Worm (Caenorhabditis elegans) whole organism, late embryonic: ENCODE measurements around the gene F47B8.4.
A peak's percentile ranks its signal among the peaks of the same experiment; 100 is the strongest.

Source experiments
- C08G9.2 ChIP-seq: sonication (generic microtip); optimal IDR thresholded peaks from 2 replicates; lab custom pipeline; 2016; ENCODE audit warnings: mild to moderate bottlenecking, missing genetic modification characterization, moderate library complexity, missing compliant biosample characterization
- C38D4.7 ChIP-seq: fragments of 200-800 bp; sonication (Bioruptor generic); optimal IDR thresholded peaks from 2 replicates; lab custom pipeline; 2018; ENCODE audit warnings: mild to moderate bottlenecking, missing genetic modification characterization, moderate library complexity, missing compliant biosample characterization
- K02D7.2 ChIP-seq: sonication (generic microtip); optimal IDR thresholded peaks from 2 replicates; lab custom pipeline; 2017; ENCODE audit warnings: mild to moderate bottlenecking, missing genetic modification characterization, missing compliant biosample characterization
- T23F11.4 ChIP-seq: fragments of 200-800 bp; sonication (Bioruptor generic); optimal IDR thresholded peaks from 2 replicates; lab custom pipeline; 2018; ENCODE audit warnings: mild to moderate bottlenecking, missing genetic modification characterization, missing compliant biosample characterization
- ceh-2 ChIP-seq: sonication (generic microtip); optimal IDR thresholded peaks from 2 replicates; lab custom pipeline; 2016; ENCODE audit warnings: missing genotype, missing genetic modification characterization, missing compliant biosample characterization
- ceh-22 ChIP-seq: sonication (generic microtip); optimal IDR thresholded peaks from 2 replicates; lab custom pipeline; 2017; ENCODE audit warnings: missing biosample characterization, missing genetic modification characterization
- ceh-30 ChIP-seq: fragments of 150-350 bp; optimal IDR thresholded peaks from 2 replicates; lab custom pipeline; 2014; ENCODE audit warnings: missing biosample characterization, missing genetic modification characterization
- ceh-34 ChIP-seq: sonication (generic microtip); optimal IDR thresholded peaks from 2 replicates; lab custom pipeline; 2016; ENCODE audit warnings: mild to moderate bottlenecking, missing genetic modification characterization, missing compliant biosample characterization
- ceh-6 ChIP-seq: fragments of 200-800 bp; sonication (Bioruptor generic); optimal IDR thresholded peaks from 2 replicates; lab custom pipeline; 2018; ENCODE audit warnings: mild to moderate bottlenecking, missing genetic modification characterization, missing compliant biosample characterization
- dve-1 ChIP-seq: sonication (generic microtip); optimal IDR thresholded peaks from 2 replicates; lab custom pipeline; 2017; ENCODE audit warnings: antibody characterized with exemption, mild to moderate bottlenecking, missing genetic modification characterization, missing compliant biosample characterization
- elt-4 ChIP-seq: sonication (generic microtip); optimal IDR thresholded peaks from 2 replicates; lab custom pipeline; 2016; ENCODE audit warnings: missing genetic modification characterization, missing compliant biosample characterization
- eyg-1 ChIP-seq: sonication (generic microtip); optimal IDR thresholded peaks from 2 replicates; lab custom pipeline; 2016; ENCODE audit warnings: missing genotype, missing genetic modification characterization, missing compliant biosample characterization
- fax-1 ChIP-seq: sonication (generic microtip); optimal IDR thresholded peaks from 2 replicates; lab custom pipeline; 2016; ENCODE audit warnings: missing genotype, missing genetic modification characterization, missing compliant biosample characterization
- fkh-10 ChIP-seq: fragments of 150-350 bp; optimal IDR thresholded peaks from 2 replicates; lab custom pipeline; 2014; ENCODE audit warnings: missing biosample characterization, missing genetic modification reagents, missing genetic modification characterization
- gmeb-2 ChIP-seq: sonication (generic microtip); optimal IDR thresholded peaks from 2 replicates; lab custom pipeline; 2016; ENCODE audit warnings: missing genetic modification characterization, inconsistent platforms, missing compliant biosample characterization
- hlh-15 ChIP-seq: sonication (generic microtip); optimal IDR thresholded peaks from 2 replicates; lab custom pipeline; 2016; ENCODE audit warnings: missing genetic modification characterization, missing compliant biosample characterization
- hlh-6 ChIP-seq: sonication (generic microtip); optimal IDR thresholded peaks from 2 replicates; lab custom pipeline; 2016; ENCODE audit warnings: missing genotype, missing genetic modification characterization, missing compliant biosample characterization
- lin-11 ChIP-seq: fragments of 200-800 bp; sonication (Bioruptor generic); optimal IDR thresholded peaks from 2 replicates; lab custom pipeline; 2018; ENCODE audit warnings: mild to moderate bottlenecking, missing genetic modification characterization, missing compliant biosample characterization
- npax-4 ChIP-seq: sonication (generic microtip); optimal IDR thresholded peaks from 2 replicates; lab custom pipeline; 2016; ENCODE audit warnings: missing genetic modification characterization, missing compliant biosample characterization
- pag-3 ChIP-seq: sonication (generic microtip); optimal IDR thresholded peaks from 2 replicates; lab custom pipeline; 2016; ENCODE audit warnings: missing compliant biosample characterization, missing genetic modification characterization, borderline replicate concordance
- pha-2 ChIP-seq: sonication (generic microtip); optimal IDR thresholded peaks from 2 replicates; lab custom pipeline; 2017; ENCODE audit warnings: mild to moderate bottlenecking, missing genetic modification characterization, missing compliant biosample characterization
- pha-4 ChIP-seq: fragments of 150-350 bp; optimal IDR thresholded peaks from 2 replicates; lab custom pipeline; 2018; ENCODE audit warnings: missing biosample characterization, missing genetic modification reagents, missing genetic modification characterization
- ref-2 ChIP-seq: sonication (generic microtip); optimal IDR thresholded peaks from 2 replicates; lab custom pipeline; 2016; ENCODE audit warnings: missing genetic modification characterization, missing compliant biosample characterization
- rnt-1 ChIP-seq: sonication (generic microtip); optimal IDR thresholded peaks from 2 replicates; lab custom pipeline; 2016; ENCODE audit warnings: missing genetic modification characterization, missing compliant biosample characterization
- sox-2 ChIP-seq: fragments of 200-800 bp; sonication (Bioruptor generic); IDR thresholded peaks from 2 replicates; pipeline ENCODE4 v1.3.6; 2022; ENCODE audit warnings: missing genetic modification reagents, missing genetic modification characterization, missing compliant biosample characterization
- tbx-2 ChIP-seq: sonication (generic microtip); optimal IDR thresholded peaks from 2 replicates; lab custom pipeline; 2016; ENCODE audit warnings: missing genetic modification characterization, missing compliant biosample characterization
- unc-3 ChIP-seq, 2 experiments: fragments of 200-800 bp in 1 of 2; sonication (Bioruptor generic) in 1 of 2; sonication (generic microtip) in 1 of 2; conservative IDR thresholded peaks in 1 of 2; optimal IDR thresholded peaks in 1 of 2; 2 replicates each; pipeline versions ENCODE4 v1.3.6 to Lab custom; 2016 to 2022; ENCODE audit warnings: missing compliant biosample characterization in 2 of 2, missing genetic modification characterization in 2 of 2, missing genetic modification reagents in 1 of 2
- unc-55 ChIP-seq: sonication (generic microtip); optimal IDR thresholded peaks from 2 replicates; lab custom pipeline; 2017; ENCODE audit warnings: missing biosample characterization, missing genetic modification reagents, missing genetic modification characterization
- ztf-16 ChIP-seq: sonication (generic microtip); optimal IDR thresholded peaks from 2 replicates; lab custom pipeline; 2017; ENCODE audit warnings: missing genetic modification characterization, missing compliant biosample characterization

Gene F47B8.4

ce11 chrV:14324502-14325467 is at the start of gene F47B8.4, which contains the start of gene F47B8.18:
F47B8.4 (minus strand) TSS chrV:14324673.
F47B8.18 (minus strand) TSS chrV:14325464.
- TF ChIP-seq unc-3 (GFP tag; conservative IDR thresholded peaks at IDR 0.05; lab: Robert Waterston, UW) (no peak), unc-3 (tag; optimal IDR thresholded peaks at IDR 0.05; lab: Kevin White, UChicago) (no peak), elt-4 (tag; lab: Kevin White, UChicago) (peak; percentile 42), pag-3 (tag; lab: Kevin White, UChicago) (peak; percentile 4), C38D4.7 (GFP tag; lab: Kevin White, UChicago) (no peak)

- no peak for TF ChIP-seq T23F11.4 (GFP tag; lab: Kevin White, UChicago)
- TF ChIP-seq ceh-34 (tag; lab: Kevin White, UChicago): no peak
- no peak for TF ChIP-seq hlh-15 (tag; lab: Kevin White, UChicago)
Observed at ce11 chrV:14372774-14373173, 48.3 kb upstream of the F47B8.4 start, which contains the start of gene unc-39. unc-39 (plus strand) TSS chrV:14373074.

ce11 chrV:14369412-14369811 is 44.9 kb upstream of the F47B8.4 start:
- TF ChIP-seq hlh-6 (tag; lab: Kevin White, UChicago) (no peak), dve-1 (tag; lab: Kevin White, UChicago) (no peak), ceh-6 (GFP tag; lab: Kevin White, UChicago) (no peak), ref-2 (no peak), unc-55 (GFP tag; lab: Kevin White, UChicago) (no peak), C08G9.2 (tag; lab: Kevin White, UChicago) (no peak), eyg-1 (tag; lab: Kevin White, UChicago) (no peak), npax-4 (tag; lab: Kevin White, UChicago) (no peak), rnt-1 (tag; lab: Kevin White, UChicago) (no peak), pha-2 (tag; lab: Kevin White, UChicago) (no peak), tbx-2 (tag; lab: Kevin White, UChicago) (no peak), C38D4.7 (GFP tag; lab: Kevin White, UChicago) (no peak)

ce11 chrV:14368272-14369052 is 44.0 kb upstream of the F47B8.4 start:
- no peak for TF ChIP-seq K02D7.2
- TF ChIP-seq ztf-16 (tag; lab: Kevin White, UChicago): no peak
- TF ChIP-seq lin-11 (tag; lab: Kevin White, UChicago): no peak
- no peak for TF ChIP-seq sox-2 (GFP tag; lab: Robert Waterston, UW)
- no peak for TF ChIP-seq pha-2 (tag; lab: Kevin White, UChicago)
- TF ChIP-seq ceh-30 (tag; lab: Kevin White, UChicago): no peak
- no peak for TF ChIP-seq gmeb-2 (tag; lab: Kevin White, UChicago)
- TF ChIP-seq ceh-6 (GFP tag; lab: Kevin White, UChicago): no peak
- no peak for TF ChIP-seq pha-4 (tag; lab: Kevin White, UChicago)
- TF ChIP-seq ceh-2 (tag; lab: Kevin White, UChicago): no peak
- TF ChIP-seq C38D4.7 (GFP tag; lab: Kevin White, UChicago): no peak
- TF ChIP-seq ceh-22 (tag; lab: Kevin White, UChicago): no peak
- TF ChIP-seq hlh-15 (tag; lab: Kevin White, UChicago): no peak
- no peak for TF ChIP-seq fax-1
- TF ChIP-seq fkh-10 (GFP tag; lab: Kevin White, UChicago): no peak
